Fruit fly (Drosophila melanogaster) whole organism, prepupa: ENCODE measurements around the gene CHES-1-like.

Source experiments
- CG10631 ChIP-seq: fragments of 200-800 bp; sonication (Bioruptor generic); optimal IDR thresholded peaks from 2 replicates; lab custom pipeline; 2016; ENCODE audit warnings: missing biosample characterization, missing genetic modification characterization
- CG11294 ChIP-seq: fragments of 200-800 bp; sonication (Bioruptor generic); IDR thresholded peaks from 2 replicates; pipeline ENCODE4 v1.3.6; 2022; ENCODE audit warnings: missing biosample characterization, missing genetic modification characterization
- CG11762 ChIP-seq: fragments of 200-800 bp; sonication (Bioruptor generic); optimal IDR thresholded peaks from 3 replicates; lab custom pipeline; 2016; ENCODE audit warnings: missing biosample characterization, missing genetic modification characterization; ENCODE audit not compliant: insufficient read depth
- CG15336 ChIP-seq: fragments of 200-800 bp; sonication (Bioruptor generic); IDR thresholded peaks from 2 replicates; pipeline ENCODE4 v1.3.6; 2022; ENCODE audit warnings: missing biosample characterization, missing genetic modification characterization
- CG1621 ChIP-seq: fragments of 200-800 bp; sonication (Bioruptor generic); optimal IDR thresholded peaks from 3 replicates; lab custom pipeline; 2018; ENCODE audit warnings: missing biosample characterization, mild to moderate bottlenecking, missing genetic modification characterization
- CG32006 ChIP-seq: fragments of 200-800 bp; sonication (Bioruptor generic); optimal IDR thresholded peaks from 3 replicates; lab custom pipeline; 2017; ENCODE audit warnings: missing biosample characterization, mild to moderate bottlenecking, missing genetic modification characterization
- CG34406 ChIP-seq: fragments of 200-800 bp; sonication (Bioruptor generic); optimal IDR thresholded peaks from 3 replicates; lab custom pipeline; 2016; ENCODE audit warnings: missing biosample characterization, missing genetic modification characterization
- CG3919 ChIP-seq: fragments of 200-800 bp; sonication (Bioruptor generic); optimal IDR thresholded peaks from 3 replicates; lab custom pipeline; 2016; ENCODE audit warnings: missing biosample characterization, missing genetic modification characterization
- CG4318 ChIP-seq: fragments of 200-800 bp; sonication (Bioruptor generic); optimal IDR thresholded peaks from 3 replicates; lab custom pipeline; 2017; ENCODE audit warnings: missing biosample characterization, mild to moderate bottlenecking, missing genetic modification characterization
- CG6276 ChIP-seq: fragments of 200-800 bp; sonication (Bioruptor generic); optimal IDR thresholded peaks from 2 replicates; lab custom pipeline; 2017; ENCODE audit warnings: missing biosample characterization, mild to moderate bottlenecking, missing genetic modification characterization
- CG6792 ChIP-seq: fragments of 200-800 bp; sonication (Bioruptor generic); optimal IDR thresholded peaks from 3 replicates; lab custom pipeline; 2016; ENCODE audit warnings: missing biosample characterization, missing genetic modification characterization
- CG6808 ChIP-seq: fragments of 200-800 bp; sonication (Bioruptor generic); optimal IDR thresholded peaks from 3 replicates; lab custom pipeline; 2017; ENCODE audit warnings: missing biosample characterization, missing genetic modification characterization, mild to moderate bottlenecking, moderate library complexity, missing genetic modification reagents
- CG7368 ChIP-seq: fragments of 200-800 bp; sonication (Bioruptor generic); optimal IDR thresholded peaks from 3 replicates; lab custom pipeline; 2016; ENCODE audit warnings: missing biosample characterization, missing genetic modification characterization
- CG8119 ChIP-seq: fragments of 200-800 bp; sonication (Bioruptor generic); IDR thresholded peaks from 3 replicates; pipeline ENCODE4 v1.3.6; 2022; ENCODE audit warnings: missing biosample characterization, missing genetic modification characterization
- Eip93F ChIP-seq: fragments of 200-800 bp; sonication (Bioruptor generic); optimal IDR thresholded peaks from 2 replicates; lab custom pipeline; 2016; ENCODE audit warnings: missing biosample characterization, mild to moderate bottlenecking, missing genetic modification characterization
- Ets21C ChIP-seq: fragments of 200-800 bp; sonication (Bioruptor generic); optimal IDR thresholded peaks from 3 replicates; lab custom pipeline; 2016; ENCODE audit warnings: missing biosample characterization, missing genetic modification characterization
- Gug ChIP-seq: fragments of 200-800 bp; sonication (Bioruptor generic); IDR thresholded peaks from 2 replicates; pipeline ENCODE4 v1.3.6; 2022; ENCODE audit warnings: missing biosample characterization, missing genetic modification characterization
- Hr4 ChIP-seq: fragments of 200-800 bp; sonication (Bioruptor generic); optimal IDR thresholded peaks from 3 replicates; lab custom pipeline; 2016; ENCODE audit warnings: missing biosample characterization, missing genetic modification characterization
- Lpt ChIP-seq: fragments of 200-800 bp; sonication (Bioruptor generic); optimal IDR thresholded peaks from 3 replicates; lab custom pipeline; 2016; ENCODE audit warnings: missing biosample characterization, missing genetic modification characterization
- Met ChIP-seq: fragments of 200-800 bp; sonication (Bioruptor generic); optimal IDR thresholded peaks from 3 replicates; lab custom pipeline; 2016; ENCODE audit warnings: missing biosample characterization, missing genetic modification characterization
- Sox102F ChIP-seq: fragments of 200-800 bp; sonication (Bioruptor generic); optimal IDR thresholded peaks from 2 replicates; lab custom pipeline; 2016; ENCODE audit warnings: missing biosample characterization, mild to moderate bottlenecking, missing genetic modification characterization
- Sox15 ChIP-seq: fragments of 200-800 bp; sonication (Bioruptor generic); optimal IDR thresholded peaks from 3 replicates; lab custom pipeline; 2016; ENCODE audit warnings: missing biosample characterization, missing genetic modification characterization
- acj6 ChIP-seq: fragments of 200-800 bp; sonication (Bioruptor generic); optimal IDR thresholded peaks from 3 replicates; lab custom pipeline; 2016; ENCODE audit warnings: missing biosample characterization, missing genetic modification characterization
- eg ChIP-seq: fragments of 200-800 bp; sonication (Bioruptor generic); IDR thresholded peaks from 3 replicates; pipeline ENCODE4 v1.3.6; 2022; ENCODE audit warnings: missing biosample characterization, missing genetic modification characterization
- fd85E ChIP-seq: fragments of 200-800 bp; sonication (Bioruptor generic); optimal IDR thresholded peaks from 3 replicates; lab custom pipeline; 2016; ENCODE audit warnings: missing biosample characterization, missing genetic modification characterization
- net ChIP-seq: fragments of 200-800 bp; sonication (Bioruptor generic); optimal IDR thresholded peaks from 3 replicates; lab custom pipeline; 2016; ENCODE audit warnings: missing biosample characterization, missing genetic modification characterization
- pdm3 ChIP-seq: fragments of 200-800 bp; sonication (Bioruptor generic); optimal IDR thresholded peaks from 3 replicates; lab custom pipeline; 2016; ENCODE audit warnings: missing biosample characterization, missing genetic modification characterization
- salr ChIP-seq, 2 experiments: fragments of 200-800 bp; sonication (Bioruptor generic); optimal IDR thresholded peaks; 3 replicates each; lab custom pipeline; 2016 to 2018; ENCODE audit warnings: missing biosample characterization in 2 of 2, missing genetic modification characterization in 2 of 2, mild to moderate bottlenecking in 1 of 2
- spab ChIP-seq: fragments of 200-800 bp; sonication (Bioruptor generic); optimal IDR thresholded peaks from 2 replicates; lab custom pipeline; 2017; ENCODE audit warnings: missing biosample characterization, mild to moderate bottlenecking, missing genetic modification characterization, missing genetic modification reagents
- svp ChIP-seq: fragments of 200-800 bp; sonication (Bioruptor generic); peaks from one replicate; lab custom pipeline; 2016; ENCODE audit warnings: missing biosample characterization, missing genetic modification characterization
- topi ChIP-seq: fragments of 200-800 bp; sonication (Bioruptor generic); optimal IDR thresholded peaks from 3 replicates; lab custom pipeline; 2016; ENCODE audit warnings: missing biosample characterization, missing genetic modification characterization
- vri ChIP-seq: fragments of 200-800 bp; sonication (Bioruptor generic); optimal IDR thresholded peaks from 3 replicates; lab custom pipeline; 2016; ENCODE audit warnings: missing biosample characterization, mild to moderate bottlenecking, missing genetic modification characterization

CHES-1-like gene

DNA sequence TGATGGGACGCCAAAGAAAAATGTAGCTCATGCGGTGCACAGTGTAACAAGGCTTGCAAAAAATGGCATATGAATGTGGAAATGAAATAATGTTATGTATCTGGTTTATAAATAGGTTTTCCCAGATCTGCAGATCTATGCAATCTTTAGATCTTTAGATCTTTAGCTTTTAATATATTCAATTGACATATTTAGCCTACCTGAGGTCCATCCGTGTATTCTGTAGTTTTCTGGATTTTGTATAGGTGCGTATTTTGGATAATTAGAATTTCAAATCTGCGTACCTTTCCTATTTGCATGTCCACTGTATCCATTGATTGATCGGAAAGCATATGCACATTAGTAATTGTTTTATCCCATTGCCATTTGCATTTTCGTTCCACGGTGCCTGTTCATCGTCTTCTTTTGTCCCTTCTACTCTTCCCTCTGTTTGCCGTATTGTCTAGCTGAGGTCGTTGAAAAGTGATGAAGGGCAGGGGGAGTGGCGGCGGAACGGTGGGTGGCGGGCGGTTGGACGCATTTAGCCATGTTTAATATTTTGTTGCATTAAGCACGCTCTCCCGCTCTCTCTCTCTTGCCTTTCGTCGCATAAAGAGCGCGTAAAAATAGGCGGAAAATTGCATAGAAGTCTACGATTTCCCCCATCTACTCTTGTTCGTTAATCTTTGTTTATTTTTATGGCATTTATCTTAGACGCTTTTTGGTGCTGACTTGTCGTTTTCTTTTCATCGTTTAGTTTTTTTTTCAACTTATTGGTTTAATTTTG, at the start of gene CHES-1-like (continued):
- TF ChIP-seq Sox15: peak; percentile 72
- TF ChIP-seq CG8119: peak; percentile 87
- peak; percentile 78 for TF ChIP-seq CG34406
- TF ChIP-seq CG32006 (GFP tag; lab: Kevin White, UChicago): peak; percentile 95
- peak; percentile 86 for TF ChIP-seq CG6808
- peak; percentile 84 for TF ChIP-seq CG7368 (GFP tag; lab: Kevin White, UChicago)
- peak; percentile 92 for TF ChIP-seq Lpt (GFP tag; lab: Kevin White, UChicago)
- TF ChIP-seq CG3919: peak; percentile 89
- peak; percentile 91 for TF ChIP-seq Hr4 (GFP tag; lab: Kevin White, UChicago)
- peak; percentile 31 for TF ChIP-seq fd85E (GFP tag; lab: Kevin White, UChicago)

DNA sequence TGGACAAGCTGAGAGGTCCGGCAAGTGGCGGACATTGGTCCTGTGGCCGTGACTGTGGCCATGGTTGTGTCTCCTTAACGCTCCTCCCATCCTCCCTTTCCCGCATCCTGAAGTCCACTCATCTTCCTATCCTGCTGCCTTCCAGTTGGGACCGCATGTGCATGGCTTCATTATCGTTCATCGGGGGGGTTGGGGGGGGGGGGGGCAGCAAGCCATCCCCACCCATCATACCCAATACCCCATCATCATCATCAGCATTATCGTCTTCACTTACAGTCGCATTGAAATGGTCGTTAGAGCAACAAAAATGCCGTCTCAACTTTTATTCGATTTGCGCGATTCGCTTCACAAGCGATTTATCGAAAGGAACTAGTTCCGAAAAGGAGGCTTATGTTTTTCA, 37.2 kb upstream of the CHES-1-like start:
- TF ChIP-seq acj6 (GFP tag; lab: Kevin White, UChicago) (no peak), CG11294 (no peak), spab (GFP tag; lab: Kevin White, UChicago) (no peak), CG6276 (GFP tag; lab: Kevin White, UChicago) (no peak), Sox102F (GFP tag; lab: Kevin White, UChicago) (no peak), CG10631 (GFP tag; lab: Kevin White, UChicago) (no peak), net (GFP tag; lab: Kevin White, UChicago) (no peak), Hr4 (GFP tag; lab: Kevin White, UChicago) (no peak), CG6792 (no peak), topi (GFP tag; lab: Kevin White, UChicago) (no peak), Gug (GFP tag; lab: Robert Waterston, UW) (no peak), CG4318 (GFP tag; lab: Kevin White, UChicago) (no peak), CG32006 (GFP tag; lab: Kevin White, UChicago) (no peak)

DNA sequence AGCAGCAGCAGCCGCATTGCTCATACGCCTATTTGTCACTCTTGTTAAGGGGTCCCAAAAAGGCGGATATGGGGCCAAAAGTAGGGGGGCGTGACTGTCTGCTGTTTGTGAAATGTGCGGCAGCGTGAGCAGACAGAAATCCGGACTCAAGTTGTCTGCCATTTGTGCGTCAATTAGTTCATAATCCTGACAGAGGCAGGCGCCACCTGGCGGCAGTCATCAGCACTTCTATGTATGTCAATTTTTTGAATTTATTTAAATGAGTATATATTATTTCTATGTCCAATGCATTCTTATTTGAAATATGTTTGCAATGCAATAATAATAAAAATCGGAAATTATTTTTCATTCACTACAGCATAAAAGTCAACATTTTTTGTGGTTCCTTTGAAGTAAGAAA, 34.9 kb upstream of the CHES-1-like start:
- no peak for TF ChIP-seq CG8119
- no peak for TF ChIP-seq Eip93F
- no peak for TF ChIP-seq CG32006 (GFP tag; lab: Kevin White, UChicago)
- TF ChIP-seq pdm3 (GFP tag; lab: Kevin White, UChicago): no peak

DNA sequence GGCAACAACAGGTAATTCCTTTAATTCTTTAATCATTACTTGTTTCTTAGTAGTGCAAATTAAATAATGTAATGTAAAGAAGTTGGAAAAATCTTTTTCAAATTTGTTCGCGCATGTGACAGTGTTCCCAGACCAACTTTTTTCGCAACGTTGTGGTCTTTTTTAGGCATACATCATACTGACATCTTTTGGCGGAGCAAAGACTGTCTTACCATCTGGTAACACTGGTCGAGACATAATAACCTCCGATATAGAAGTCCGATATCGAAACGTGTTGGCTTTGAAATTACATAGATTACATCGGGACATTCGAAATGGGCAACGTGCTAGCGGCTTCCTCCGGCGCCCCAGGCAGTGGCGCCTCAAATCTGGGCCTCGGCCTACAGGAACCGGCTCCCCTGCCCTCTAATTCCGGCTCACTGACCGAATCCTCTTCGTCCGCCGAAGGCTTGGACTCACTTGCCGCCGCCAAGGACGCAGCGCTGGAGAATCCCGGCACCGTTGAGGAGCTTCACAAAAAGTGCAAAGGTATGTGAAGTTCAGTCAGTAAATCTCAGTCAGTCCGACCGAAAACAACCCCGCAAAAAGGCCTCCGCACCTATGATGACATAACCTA, 28.1 kb upstream of the CHES-1-like start:
- no peak for TF ChIP-seq CG6276 (GFP tag; lab: Kevin White, UChicago)
- peak; percentile 87 for TF ChIP-seq svp (GFP tag; lab: Kevin White, UChicago)
- TF ChIP-seq CG11762 (GFP tag; lab: Kevin White, UChicago): no peak
- no peak for TF ChIP-seq eg (GFP tag; lab: Robert Waterston, UW)
- peak; percentile 46 for TF ChIP-seq vri (GFP tag; lab: Kevin White, UChicago)
- TF ChIP-seq CG1621 (tag; lab: Kevin White, UChicago): peak; percentile 7

DNA sequence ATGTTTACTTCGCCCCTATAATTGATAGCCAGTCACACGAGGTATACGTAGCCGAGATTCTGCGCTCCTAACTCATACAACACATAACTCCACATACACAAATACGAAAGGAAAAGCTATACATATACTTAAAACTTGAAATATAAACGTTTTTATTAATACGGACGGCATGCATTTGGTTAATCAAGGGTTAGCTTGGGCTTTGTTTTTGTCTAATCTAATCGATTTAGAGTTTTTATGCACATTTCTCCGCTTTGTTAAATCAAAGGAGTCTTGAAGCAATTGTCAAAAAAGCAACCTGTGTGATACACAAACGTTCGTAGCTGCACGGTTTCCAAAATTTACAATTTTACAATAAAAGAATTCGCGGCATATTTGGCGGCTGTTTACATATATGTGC, 27.4 kb upstream of the CHES-1-like start, which contains the start of gene Tom40:
Gene Tom40 (plus strand): TSS at position 301 of the 400 bp plus-strand sequence.
- TF ChIP-seq CG11294 (no peak), Met (GFP tag; lab: Kevin White, UChicago) (no peak), Ets21C (no peak), salr (GFP tag; optimal IDR thresholded peaks at IDR 0.05; lab: Kevin White, UChicago) (no peak), eg (GFP tag; lab: Robert Waterston, UW) (no peak), CG8119 (no peak), CG4318 (GFP tag; lab: Kevin White, UChicago) (no peak), Hr4 (GFP tag; lab: Kevin White, UChicago) (no peak), CG15336 (GFP tag; lab: Robert Waterston, UW) (no peak)
